Fruit fly (Drosophila melanogaster) whole organism, prepupa: ENCODE data around the gene CG16721.

ENCODE experiments used
- CG11762 ChIP-seq: fragments of 200-800 bp; sonication (Bioruptor generic); optimal IDR thresholded peaks from 3 replicates; lab custom pipeline; 2016; ENCODE audit warnings: missing biosample characterization, missing genetic modification characterization; ENCODE audit not compliant: insufficient read depth
- CG31627 ChIP-seq: fragments of 200-800 bp; sonication (Bioruptor generic); optimal IDR thresholded peaks from 3 replicates; lab custom pipeline; 2016; ENCODE audit warnings: missing biosample characterization, missing genetic modification characterization
- CG4318 ChIP-seq: fragments of 200-800 bp; sonication (Bioruptor generic); optimal IDR thresholded peaks from 3 replicates; lab custom pipeline; 2017; ENCODE audit warnings: missing biosample characterization, mild to moderate bottlenecking, missing genetic modification characterization
- CG6276 ChIP-seq: fragments of 200-800 bp; sonication (Bioruptor generic); optimal IDR thresholded peaks from 2 replicates; lab custom pipeline; 2017; ENCODE audit warnings: missing biosample characterization, mild to moderate bottlenecking, missing genetic modification characterization
- CG8119 ChIP-seq: fragments of 200-800 bp; sonication (Bioruptor generic); IDR thresholded peaks from 3 replicates; pipeline ENCODE4 v1.3.6; 2022; ENCODE audit warnings: missing biosample characterization, missing genetic modification characterization
- Eip78C ChIP-seq: fragments of 200-800 bp; sonication (Bioruptor generic); peaks from one replicate; lab custom pipeline; 2016; ENCODE audit warnings: missing biosample characterization, missing genetic modification characterization
- Eip93F ChIP-seq: fragments of 200-800 bp; sonication (Bioruptor generic); optimal IDR thresholded peaks from 2 replicates; lab custom pipeline; 2016; ENCODE audit warnings: missing biosample characterization, mild to moderate bottlenecking, missing genetic modification characterization
- Gug ChIP-seq: fragments of 200-800 bp; sonication (Bioruptor generic); IDR thresholded peaks from 2 replicates; pipeline ENCODE4 v1.3.6; 2022; ENCODE audit warnings: missing biosample characterization, missing genetic modification characterization
- cyc ChIP-seq: fragments of 200-800 bp; sonication (Bioruptor generic); optimal IDR thresholded peaks from 3 replicates; lab custom pipeline; 2016; ENCODE audit warnings: missing biosample characterization, missing genetic modification characterization
- dac ChIP-seq: fragments of 200-800 bp; sonication (Bioruptor generic); optimal IDR thresholded peaks from 2 replicates; lab custom pipeline; 2017; ENCODE audit warnings: missing biosample characterization, mild to moderate bottlenecking, missing genetic modification characterization
- salr ChIP-seq, 2 experiments: fragments of 200-800 bp; sonication (Bioruptor generic); optimal IDR thresholded peaks; 3 replicates each; lab custom pipeline; 2016 to 2018; ENCODE audit warnings: missing biosample characterization in 2 of 2, missing genetic modification characterization in 2 of 2, mild to moderate bottlenecking in 1 of 2

DNA sequence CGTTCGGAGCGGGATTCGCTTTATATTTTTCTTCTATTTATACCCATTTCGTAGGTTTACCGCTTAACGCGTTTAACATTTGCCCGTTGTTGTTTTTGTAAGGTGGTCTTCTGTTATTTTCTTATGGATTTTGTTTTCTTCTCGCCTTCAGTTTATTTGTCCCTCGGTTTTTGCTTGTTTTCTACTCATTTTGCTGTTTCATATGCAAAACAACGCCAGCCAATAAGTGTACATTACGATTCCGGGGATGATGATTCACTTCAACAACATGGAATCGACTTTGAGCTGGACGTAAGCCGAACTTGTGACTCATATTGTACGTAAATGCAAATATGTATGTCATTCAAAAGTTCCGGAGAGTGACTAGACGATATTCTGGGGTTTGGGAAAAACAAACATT lies 12.8 kb downstream of the CG16721 start:
- TF ChIP-seq Eip78C (GFP tag; lab: Kevin White, UChicago) (no peak), salr (GFP tag; optimal IDR thresholded peaks at IDR 0.05; lab: Kevin White, UChicago) (no peak), CG6276 (GFP tag; lab: Kevin White, UChicago) (no peak), CG31627 (no peak), dac (GFP tag; lab: Kevin White, UChicago) (no peak), Eip93F (no peak), Gug (no peak), cyc (GFP tag; lab: Kevin White, UChicago) (no peak), CG8119 (no peak), CG4318 (GFP tag; lab: Kevin White, UChicago) (no peak), CG11762 (GFP tag; lab: Kevin White, UChicago) (no peak)
